Worm (Caenorhabditis elegans): ENCODE measurements around the gene F35D11.1.

The F35D11.1 gene

DNA sequence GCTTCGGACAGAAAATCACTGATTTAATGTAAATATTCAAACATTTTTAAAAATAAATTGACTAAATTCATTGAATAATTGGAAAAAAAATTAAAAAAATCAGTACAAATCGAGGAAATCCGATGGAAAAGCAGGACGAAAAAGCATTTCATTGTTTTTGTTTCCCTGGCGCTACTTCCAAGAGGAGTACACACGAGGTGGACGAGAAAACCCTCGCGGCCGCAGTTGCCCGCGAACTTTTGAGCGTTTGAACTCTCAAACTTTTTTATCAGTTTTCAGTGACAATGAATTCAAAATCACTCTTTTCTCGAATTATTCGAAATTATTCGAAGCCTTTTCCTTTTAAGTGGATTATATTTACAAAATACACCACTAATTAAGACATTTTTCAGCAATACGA, 23.7 kb upstream of the F35D11.1 start, which contains the start of gene F35D11.4 (continued):
- 0 out of 2 replicates have a peak, but pooled peaks have one; percentile 64 for TF ChIP-seq let-526 (GFP tag; IDR thresholded peaks at IDR 0.05)
- peak; percentile 37 for TF ChIP-seq atf-7 (tag; optimal IDR thresholded peaks at IDR 0.05)
- peak; percentile 75 for TF ChIP-seq mcd-1 (GFP tag; IDR thresholded peaks at IDR 0.05)
- no peak for TF ChIP-seq ccch-3 (GFP tag; optimal IDR thresholded peaks at IDR 0.05)
- TF ChIP-seq ZK185.1 (tag; optimal IDR thresholded peaks at IDR 0.05; ENCODE audit: poor library complexity, severe bottlenecking): peak; percentile 92
- no peak for TF ChIP-seq mes-4 (tag; optimal IDR thresholded peaks at IDR 0.05)
- TF ChIP-seq aptf-3 (GFP tag; IDR thresholded peaks at IDR 0.05): no peak
- TF ChIP-seq hlh-12 (tag; optimal IDR thresholded peaks at IDR 0.05): no peak
- TF ChIP-seq C06A6.2 (GFP tag; conservative IDR thresholded peaks at IDR 0.05): no peak
- peak; percentile 40; the same call in 1 of the 2 replicates for TF ChIP-seq rcor-1 (GFP tag; IDR thresholded peaks at IDR 0.05)
- TF ChIP-seq snpc-3.4 (tag; optimal IDR thresholded peaks at IDR 0.05): no peak
- no peak for TF ChIP-seq F37B4.10 (GFP tag; IDR thresholded peaks at IDR 0.05)
- peak; percentile 5 for TF ChIP-seq F22D6.2 (tag; optimal IDR thresholded peaks at IDR 0.05)
- TF ChIP-seq ceh-100 (GFP tag; IDR thresholded peaks at IDR 0.05): peak; percentile 39; the same call in 1 of the 2 replicates
- no peak for TF ChIP-seq nfya-2 (GFP tag; IDR thresholded peaks at IDR 0.05)
- TF ChIP-seq Y56A3A.18 (GFP tag; IDR thresholded peaks at IDR 0.05): no peak
- TF ChIP-seq ceh-40 (GFP tag; IDR thresholded peaks at IDR 0.05): no peak
- TF ChIP-seq ztf-25 (GFP tag; IDR thresholded peaks at IDR 0.05): no peak
- TF ChIP-seq attf-5 (GFP tag; optimal IDR thresholded peaks at IDR 0.05): peak; percentile 48
- TF ChIP-seq ztf-22 (GFP tag; optimal IDR thresholded peaks at IDR 0.05): no peak
- TF ChIP-seq snpc-4 (GFP tag; optimal IDR thresholded peaks at IDR 0.05): no peak
- TF ChIP-seq snpc-4 (tag; optimal IDR thresholded peaks at IDR 0.05): peak in 3 of 4 experiments; percentile 10 to 52 (median 27)
- no peak for TF ChIP-seq rpc-1 (optimal IDR thresholded peaks at IDR 0.05)
- no peak for TF ChIP-seq rpc-1 (tag; optimal IDR thresholded peaks at IDR 0.05)
- no peak for TF ChIP-seq lin-26 (GFP tag; IDR thresholded peaks at IDR 0.05)
- TF ChIP-seq mel-28 (tag; optimal IDR thresholded peaks at IDR 0.05; ENCODE audit: borderline replicate concordance): no peak
- 0 out of 2 replicates have a peak, but pooled peaks have one; percentile 22 for TF ChIP-seq Y53G8AR.9 (GFP tag; conservative IDR thresholded peaks at IDR 0.05)
- peak; percentile 76 for TF ChIP-seq dpl-1 (GFP tag; optimal IDR thresholded peaks at IDR 0.05)
- no peak for TF ChIP-seq nhr-90 (tag; optimal IDR thresholded peaks at IDR 0.05)
- TF ChIP-seq ztf-3 (GFP tag; optimal IDR thresholded peaks at IDR 0.05): no peak
- no peak for TF ChIP-seq snpc-1.1 (tag; optimal IDR thresholded peaks at IDR 0.05; ENCODE audit: insufficient read depth)
- peak; percentile 88 for TF ChIP-seq aptf-2 (GFP tag; conservative IDR thresholded peaks at IDR 0.05)
- TF ChIP-seq lin-40 (tag; optimal IDR thresholded peaks at IDR 0.05): peak; percentile 51
- TF ChIP-seq bed-2 (GFP tag; IDR thresholded peaks at IDR 0.05): peak; percentile 88
- TF ChIP-seq ztf-6 (GFP tag; IDR thresholded peaks at IDR 0.05): no peak; the same call in 1 of the 2 replicates
- peak; percentile 26; the same call in 1 of the 2 replicates for TF ChIP-seq ztf-28 (GFP tag; IDR thresholded peaks at IDR 0.05)
- TF ChIP-seq nfya-1 (tag; optimal IDR thresholded peaks at IDR 0.05; ENCODE audit: borderline replicate concordance, insufficient read depth): no peak
- no peak for TF ChIP-seq mxl-1 (tag; optimal IDR thresholded peaks at IDR 0.05)
- TF ChIP-seq madf-3 (GFP tag; IDR thresholded peaks at IDR 0.05): no peak
- no peak for TF ChIP-seq T07F8.4 (tag; optimal IDR thresholded peaks at IDR 0.05)
- no peak for TF ChIP-seq F49E8.2 (tag; optimal IDR thresholded peaks at IDR 0.05; ENCODE audit: insufficient read depth)
- TF ChIP-seq zim-3 (tag; optimal IDR thresholded peaks at IDR 0.05): no peak
- TF ChIP-seq bed-1 (GFP tag; IDR thresholded peaks at IDR 0.05): no peak
- no peak for TF ChIP-seq lag-1 (GFP tag; IDR thresholded peaks at IDR 0.05)
- no peak for TF ChIP-seq ama-1 (optimal IDR thresholded peaks at IDR 0.05)
- no peak for TF ChIP-seq ama-1 (GFP tag; optimal IDR thresholded peaks at IDR 0.05)
- TF ChIP-seq madf-8 (GFP tag; conservative IDR thresholded peaks at IDR 0.05): peak; percentile 78
- TF ChIP-seq rec-8 (tag; optimal IDR thresholded peaks at IDR 0.05): peak; percentile 47 to 61
- TF ChIP-seq F55B11.4 (tag; optimal IDR thresholded peaks at IDR 0.05; ENCODE audit: borderline replicate concordance, insufficient read depth): no peak

Measured in whole organism, young adult.